Worm (Caenorhabditis elegans) whole organism, mixed stage, embryonic: Measurements from ENCODE around the gene K01A12.3.

Experiments
- M03D4.4 ChIP-seq: sonication (generic microtip); optimal IDR thresholded peaks from 2 replicates; lab custom pipeline; 2017; ENCODE audit warnings: mild to moderate bottlenecking, missing genetic modification characterization, missing compliant biosample characterization
- bed-3 ChIP-seq: fragments of 200-800 bp; sonication (Bioruptor generic); optimal IDR thresholded peaks from 3 replicates; lab custom pipeline; 2018; ENCODE audit warnings: mild to moderate bottlenecking, missing genetic modification characterization, moderate library complexity, missing compliant biosample characterization
- blmp-1 ChIP-seq: fragments of 150-350 bp; optimal IDR thresholded peaks from 2 replicates; lab custom pipeline; 2014; ENCODE audit warnings: missing biosample characterization, missing genetic modification characterization
- ceh-39 ChIP-seq: fragments of 150-350 bp; optimal IDR thresholded peaks from 2 replicates; lab custom pipeline; 2014; ENCODE audit warnings: missing biosample characterization, missing genetic modification characterization
- ceh-43 ChIP-seq: fragments of 200-800 bp; sonication (Bioruptor generic); optimal IDR thresholded peaks from 2 replicates; lab custom pipeline; 2018; ENCODE audit warnings: mild to moderate bottlenecking, missing genetic modification characterization, moderate library complexity, missing compliant biosample characterization
- ceh-83 ChIP-seq: fragments of 200-800 bp; sonication (Bioruptor generic); optimal IDR thresholded peaks from 2 replicates; lab custom pipeline; 2018; ENCODE audit warnings: mild to moderate bottlenecking, missing genetic modification characterization, missing compliant biosample characterization
- ces-1 ChIP-seq: fragments of 150-350 bp; optimal IDR thresholded peaks from 2 replicates; lab custom pipeline; 2014; ENCODE audit warnings: missing biosample characterization, missing genetic modification reagents, missing genetic modification characterization
- cnd-1 ChIP-seq: fragments of 200-800 bp; sonication (Bioruptor generic); optimal IDR thresholded peaks from 2 replicates; lab custom pipeline; 2018; ENCODE audit warnings: mild to moderate bottlenecking, missing genetic modification characterization, missing compliant biosample characterization
- drap-1 ChIP-seq: fragments of 200-800 bp; sonication (Bioruptor generic); optimal IDR thresholded peaks from 3 replicates; lab custom pipeline; 2018; ENCODE audit warnings: mild to moderate bottlenecking, missing genetic modification characterization, missing compliant biosample characterization
- elt-1 ChIP-seq: sonication (generic microtip); optimal IDR thresholded peaks from 2 replicates; lab custom pipeline; 2017; ENCODE audit warnings: missing genetic modification characterization, mild to moderate bottlenecking, missing compliant biosample characterization, antibody characterized with exemption, moderate library complexity, borderline replicate concordance; ENCODE audit not compliant: insufficient read depth
- elt-3 ChIP-seq: fragments of 150-350 bp; optimal IDR thresholded peaks from 2 replicates; lab custom pipeline; 2014; ENCODE audit warnings: missing biosample characterization, missing genetic modification characterization
- flh-1 ChIP-seq: fragments of 200-800 bp; sonication (Bioruptor generic); optimal IDR thresholded peaks from 2 replicates; lab custom pipeline; 2018; ENCODE audit warnings: mild to moderate bottlenecking, missing genetic modification characterization, moderate library complexity, missing compliant biosample characterization
- ham-2 ChIP-seq: fragments of 200-800 bp; sonication (Bioruptor generic); optimal IDR thresholded peaks from 2 replicates; lab custom pipeline; 2018; ENCODE audit warnings: mild to moderate bottlenecking, missing genetic modification characterization, missing compliant biosample characterization
- hlh-1 ChIP-seq: fragments of 150-350 bp; optimal IDR thresholded peaks from 2 replicates; lab custom pipeline; 2014; ENCODE audit warnings: missing biosample characterization, missing genetic modification reagents, missing genetic modification characterization
- lin-13 ChIP-seq: fragments of 150-350 bp; optimal IDR thresholded peaks from 2 replicates; lab custom pipeline; 2014; ENCODE audit warnings: missing biosample characterization, missing genetic modification characterization
- lin-32 ChIP-seq: fragments of 200-800 bp; sonication (Bioruptor generic); optimal IDR thresholded peaks from 2 replicates; lab custom pipeline; 2018; ENCODE audit warnings: mild to moderate bottlenecking, missing genetic modification characterization, missing compliant biosample characterization
- lsy-2 ChIP-seq: fragments of 150-350 bp; optimal IDR thresholded peaks from 2 replicates; lab custom pipeline; 2014; ENCODE audit warnings: missing biosample characterization, missing genetic modification characterization
- mab-5 ChIP-seq: fragments of 150-350 bp; optimal IDR thresholded peaks from 2 replicates; lab custom pipeline; 2014; ENCODE audit warnings: missing biosample characterization, missing genetic modification characterization
- mep-1 ChIP-seq: fragments of 150-350 bp; optimal IDR thresholded peaks from 2 replicates; lab custom pipeline; 2017; ENCODE audit warnings: missing biosample characterization, missing genetic modification reagents, missing genetic modification characterization, inconsistent platforms
- mls-2 ChIP-seq: sonication (generic microtip); optimal IDR thresholded peaks from 2 replicates; lab custom pipeline; 2016; ENCODE audit warnings: mild to moderate bottlenecking, missing genetic modification characterization, moderate library complexity, missing compliant biosample characterization
- nhr-12 ChIP-seq: fragments of 150-350 bp; optimal IDR thresholded peaks from 2 replicates; lab custom pipeline; 2014; ENCODE audit warnings: missing biosample characterization, missing genetic modification characterization
- nhr-2 ChIP-seq: fragments of 150-350 bp; optimal IDR thresholded peaks from 2 replicates; lab custom pipeline; 2014; ENCODE audit warnings: missing biosample characterization, missing genetic modification characterization
- nhr-237 ChIP-seq: fragments of 150-350 bp; optimal IDR thresholded peaks from 2 replicates; lab custom pipeline; 2014; ENCODE audit warnings: missing biosample characterization, missing genetic modification characterization
- nhr-28 ChIP-seq: fragments of 150-350 bp; optimal IDR thresholded peaks from 2 replicates; lab custom pipeline; 2014; ENCODE audit warnings: missing biosample characterization, missing genetic modification characterization
- nhr-76 ChIP-seq: sonication (generic microtip); optimal IDR thresholded peaks from 2 replicates; lab custom pipeline; 2017; ENCODE audit warnings: missing biosample characterization, missing genetic modification characterization
- pha-4 ChIP-seq: fragments of 150-350 bp; optimal IDR thresholded peaks from 2 replicates; lab custom pipeline; 2018; ENCODE audit warnings: missing biosample characterization, missing genetic modification reagents, missing genetic modification characterization
- sem-2 ChIP-seq: fragments of 200-800 bp; sonication (Bioruptor generic); optimal IDR thresholded peaks from 2 replicates; lab custom pipeline; 2018; ENCODE audit warnings: mild to moderate bottlenecking, missing genetic modification characterization, missing compliant biosample characterization
- snpc-4 ChIP-seq: fragments of 150-350 bp; optimal IDR thresholded peaks from 2 replicates; lab custom pipeline; 2014; ENCODE audit warnings: missing biosample characterization, missing genetic modification characterization
- sptf-1 ChIP-seq: sonication (generic microtip); optimal IDR thresholded peaks from 2 replicates; lab custom pipeline; 2017; ENCODE audit warnings: mild to moderate bottlenecking, missing genetic modification characterization, moderate library complexity, missing compliant biosample characterization
- tbx-8 ChIP-seq: fragments of 200-800 bp; sonication (Bioruptor generic); optimal IDR thresholded peaks from 2 replicates; lab custom pipeline; 2018; ENCODE audit warnings: mild to moderate bottlenecking, missing genetic modification characterization, moderate library complexity, missing compliant biosample characterization
- unc-120 ChIP-seq: sonication (generic microtip); optimal IDR thresholded peaks from 2 replicates; lab custom pipeline; 2017; ENCODE audit warnings: missing genetic modification characterization, missing compliant biosample characterization; ENCODE audit not compliant: poor library complexity, severe bottlenecking
- unc-39 ChIP-seq: fragments of 150-350 bp; optimal IDR thresholded peaks from 2 replicates; lab custom pipeline; 2014; ENCODE audit warnings: missing biosample characterization, missing genetic modification characterization
- unc-62 ChIP-seq: fragments of 150-350 bp; optimal IDR thresholded peaks from 2 replicates; lab custom pipeline; 2014; ENCODE audit warnings: missing biosample characterization, missing genetic modification reagents, missing genetic modification characterization
- zip-8 ChIP-seq: fragments of 150-350 bp; optimal IDR thresholded peaks from 2 replicates; lab custom pipeline; 2014; ENCODE audit warnings: missing biosample characterization, missing genetic modification characterization
- ztf-11 ChIP-seq: fragments of 150-350 bp; optimal IDR thresholded peaks from 2 replicates; lab custom pipeline; 2014; ENCODE audit warnings: missing biosample characterization, missing genetic modification characterization

K01A12.3 gene

ce11 chrX:8640654-8641053 is 15.7 kb upstream of the K01A12.3 start:
- TF ChIP-seq sem-2, result no peak
- no peak for TF ChIP-seq sptf-1 (tag; lab: Kevin White, UChicago)
- TF ChIP-seq nhr-2 (tag; lab: Kevin White, UChicago), result no peak
- TF ChIP-seq lin-13 (tag; lab: Kevin White, UChicago), result no peak
- no peak for TF ChIP-seq mep-1 (tag; lab: Kevin White, UChicago)
- no peak for TF ChIP-seq lsy-2 (tag; lab: Kevin White, UChicago)
- TF ChIP-seq ceh-43 (GFP tag; lab: Kevin White, UChicago), result no peak
- TF ChIP-seq nhr-76 (tag; lab: Kevin White, UChicago), result no peak
- TF ChIP-seq elt-3 (tag; lab: Kevin White, UChicago), result no peak

- no peak for TF ChIP-seq nhr-2 (tag; lab: Kevin White, UChicago)
- no peak for TF ChIP-seq unc-39 (tag; lab: Kevin White, UChicago)
- no peak for TF ChIP-seq nhr-237 (tag; lab: Kevin White, UChicago)
- no peak for TF ChIP-seq hlh-1
- no peak for TF ChIP-seq ces-1 (GFP tag; lab: Kevin White, UChicago)
- TF ChIP-seq lsy-2 (tag; lab: Kevin White, UChicago), result no peak
- peak; percentile 76 for TF ChIP-seq ceh-43 (GFP tag; lab: Kevin White, UChicago)
- TF ChIP-seq bed-3 (GFP tag; lab: Kevin White, UChicago), result peak; percentile 33
- TF ChIP-seq M03D4.4 (tag; lab: Kevin White, UChicago), result peak; percentile 72
- no peak for TF ChIP-seq blmp-1 (tag; lab: Kevin White, UChicago)
- no peak for TF ChIP-seq cnd-1
- no peak for TF ChIP-seq elt-1 (tag; lab: Kevin White, UChicago)
- TF ChIP-seq sem-2, result no peak
- no peak for TF ChIP-seq nhr-28 (tag; lab: Kevin White, UChicago)
- no peak for TF ChIP-seq lin-13 (tag; lab: Kevin White, UChicago)
- peak; percentile 80 for TF ChIP-seq sptf-1 (tag; lab: Kevin White, UChicago)
- TF ChIP-seq ztf-11, result no peak
- no peak for TF ChIP-seq unc-120 (tag; lab: Kevin White, UChicago)
- TF ChIP-seq flh-1 (GFP tag; lab: Kevin White, UChicago), result no peak
- no peak for TF ChIP-seq mab-5 (tag; lab: Kevin White, UChicago)
- no peak for TF ChIP-seq mep-1 (tag; lab: Kevin White, UChicago)
- TF ChIP-seq elt-3 (tag; lab: Kevin White, UChicago), result no peak
- peak; percentile 47 for TF ChIP-seq ham-2 (GFP tag; lab: Kevin White, UChicago)
- no peak for TF ChIP-seq nhr-12 (tag; lab: Kevin White, UChicago)
- no peak for TF ChIP-seq mls-2 (tag; lab: Kevin White, UChicago)
- no peak for TF ChIP-seq ceh-39 (tag; lab: Kevin White, UChicago)
- no peak for TF ChIP-seq drap-1 (GFP tag; lab: Kevin White, UChicago)
- peak; percentile 65 for TF ChIP-seq ceh-83 (GFP tag; lab: Kevin White, UChicago)
- no peak for TF ChIP-seq tbx-8 (GFP tag; lab: Kevin White, UChicago)
- TF ChIP-seq zip-8, result no peak
- peak; percentile 1 for TF ChIP-seq lin-32 (GFP tag; lab: Kevin White, UChicago)
- TF ChIP-seq nhr-76 (tag; lab: Kevin White, UChicago), result no peak
- TF ChIP-seq snpc-4 (tag; lab: Kevin White, UChicago), result no peak
- TF ChIP-seq unc-62 (GFP tag; lab: Kevin White, UChicago), result no peak
- no peak for TF ChIP-seq pha-4 (tag; lab: Kevin White, UChicago)
These were observed 13.7 kb upstream of the K01A12.3 start for ce11 chrX:8638679-8639184.

ce11 chrX:8623840-8624591 is 974 bp downstream of the K01A12.3 start:
- TF ChIP-seq pha-4 (tag; lab: Kevin White, UChicago) (no peak), blmp-1 (tag; lab: Kevin White, UChicago) (no peak), nhr-12 (tag; lab: Kevin White, UChicago) (no peak), lin-13 (tag; lab: Kevin White, UChicago) (no peak), lin-32 (GFP tag; lab: Kevin White, UChicago) (no peak), ceh-43 (GFP tag; lab: Kevin White, UChicago) (peak; percentile 47), ham-2 (GFP tag; lab: Kevin White, UChicago) (peak; percentile 33), ceh-39 (tag; lab: Kevin White, UChicago) (no peak), flh-1 (GFP tag; lab: Kevin White, UChicago) (no peak), drap-1 (GFP tag; lab: Kevin White, UChicago) (peak; percentile 23), elt-1 (tag; lab: Kevin White, UChicago) (no peak), M03D4.4 (tag; lab: Kevin White, UChicago) (peak; percentile 5), hlh-1 (no peak), bed-3 (GFP tag; lab: Kevin White, UChicago) (no peak), nhr-76 (tag; lab: Kevin White, UChicago) (no peak), nhr-28 (tag; lab: Kevin White, UChicago) (no peak), ceh-83 (GFP tag; lab: Kevin White, UChicago) (peak; percentile 64)
- TF ChIP-seq, all 35 proteins: peak for 5
